Worm (Caenorhabditis elegans) whole organism, L4 larva: ENCODE data around the gene C16C4.1.

Source experiments
- F49E8.2 ChIP-seq: sonication (generic microtip); optimal IDR thresholded peaks from 2 replicates; lab custom pipeline; 2016; ENCODE audit warnings: missing compliant biosample characterization, mild to moderate bottlenecking, missing genetic modification characterization, borderline replicate concordance
- fos-1 ChIP-seq: fragments of 150-350 bp; optimal IDR thresholded peaks from 2 replicates; lab custom pipeline; 2014; ENCODE audit warnings: missing biosample characterization, missing genetic modification characterization
- unc-62 ChIP-seq, 3 experiments: fragments of 150-350 bp in 1 of 3; sonication (generic microtip); optimal IDR thresholded peaks in 2 of 3; peaks in 1 of 3; 1 replicate in 1 of 3; 2 replicates in 2 of 3; lab custom pipeline; 2014 to 2017; ENCODE audit warnings: missing biosample characterization in 3 of 3, missing genetic modification characterization in 3 of 3, missing genetic modification reagents in 3 of 3, missing genotype in 1 of 3

DNA sequence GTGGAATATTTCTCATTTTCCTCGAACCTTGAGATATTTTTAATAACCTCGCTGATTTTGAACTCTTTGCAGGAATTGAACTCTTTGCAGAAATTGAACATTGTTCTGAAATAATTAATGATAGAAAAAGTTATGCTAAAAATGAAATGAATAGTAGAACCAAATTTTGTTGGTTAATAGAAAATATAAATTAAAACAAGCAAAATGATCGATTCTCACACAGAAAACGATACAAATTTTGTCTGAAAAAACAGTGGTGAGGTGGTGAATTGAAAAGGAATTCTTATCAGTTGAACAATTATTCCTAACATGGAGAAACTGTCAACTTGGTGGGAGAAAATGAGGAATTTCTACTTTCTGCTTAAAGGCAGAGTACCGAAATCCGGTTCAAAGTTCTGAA, 9.4 kb upstream of the C16C4.1 start, which contains the start of gene math-6:
- no peak for TF ChIP-seq F49E8.2 (tag; lab: Kevin White, UChicago)
- no peak for TF ChIP-seq unc-62 (GFP tag; optimal IDR thresholded peaks at IDR 0.05 in 1 of 2; lab: Kevin White, UChicago)
- TF ChIP-seq unc-62 (tag; optimal IDR thresholded peaks at IDR 0.05; lab: Kevin White, UChicago) = no peak
- TF ChIP-seq fos-1 (tag; lab: Kevin White, UChicago) = no peak
